Fruit fly (Drosophila melanogaster) whole organism, embryonic: ENCODE measurements around the gene SoxN.
A peak's percentile ranks its signal among the peaks of the same experiment; 100 is the strongest.

Experiments
- Blimp-1 ChIP-seq: fragments of 200-800 bp; sonication (Bioruptor generic); optimal IDR thresholded peaks from 3 replicates; lab custom pipeline; 2018; ENCODE audit warnings: missing biosample characterization, missing genetic modification characterization, mild to moderate bottlenecking, moderate library complexity, missing genetic modification reagents
- CG10267 ChIP-seq: fragments of 200-800 bp; sonication (Bioruptor generic); optimal IDR thresholded peaks from 2 replicates; lab custom pipeline; 2018; ENCODE audit warnings: missing biosample characterization, mild to moderate bottlenecking, missing genetic modification characterization, moderate library complexity
- CG11398 ChIP-seq: fragments of 200-800 bp; sonication (Bioruptor generic); optimal IDR thresholded peaks from 2 replicates; lab custom pipeline; 2016; ENCODE audit warnings: missing biosample characterization, missing genetic modification characterization
- CG13775 ChIP-seq: fragments of 200-800 bp; sonication (Bioruptor generic); optimal IDR thresholded peaks from 3 replicates; lab custom pipeline; 2017; ENCODE audit warnings: missing biosample characterization, mild to moderate bottlenecking, missing genetic modification characterization
- CG15011 ChIP-seq: fragments of 200-800 bp; sonication (Bioruptor generic); optimal IDR thresholded peaks from 3 replicates; lab custom pipeline; 2018; ENCODE audit warnings: missing biosample characterization, mild to moderate bottlenecking, missing genetic modification characterization
- CG15601 ChIP-seq: fragments of 200-800 bp; sonication (Bioruptor generic); optimal IDR thresholded peaks from 3 replicates; lab custom pipeline; 2019; ENCODE audit warnings: missing biosample characterization, mild to moderate bottlenecking, missing genetic modification characterization, moderate library complexity
- CG1602 ChIP-seq: fragments of 200-800 bp; sonication (Bioruptor generic); optimal IDR thresholded peaks from 3 replicates; lab custom pipeline; 2016; ENCODE audit warnings: missing biosample characterization, missing genetic modification characterization
- CG17186 ChIP-seq: fragments of 200-800 bp; sonication (Bioruptor generic); optimal IDR thresholded peaks from 3 replicates; lab custom pipeline; 2017; ENCODE audit warnings: missing biosample characterization, missing genetic modification reagents, missing genetic modification characterization
- CG1792 ChIP-seq: fragments of 200-800 bp; sonication (Bioruptor generic); optimal IDR thresholded peaks from 2 replicates; lab custom pipeline; 2016; ENCODE audit warnings: missing biosample characterization, missing genetic modification characterization
- CG18262 ChIP-seq: fragments of 200-800 bp; optimal IDR thresholded peaks from 3 replicates; lab custom pipeline; 2019; ENCODE audit warnings: missing biosample characterization, mild to moderate bottlenecking, missing genetic modification characterization, moderate library complexity
- CG18619 ChIP-seq: fragments of 200-800 bp; sonication (Bioruptor generic); optimal IDR thresholded peaks from 3 replicates; lab custom pipeline; 2017; ENCODE audit warnings: missing biosample characterization, mild to moderate bottlenecking, missing genetic modification characterization
- CG2712 ChIP-seq: fragments of 200-800 bp; optimal IDR thresholded peaks from 3 replicates; lab custom pipeline; 2019; ENCODE audit warnings: missing biosample characterization, mild to moderate bottlenecking, missing genetic modification characterization, moderate library complexity
- CG31365 ChIP-seq: fragments of 200-800 bp; sonication (Bioruptor generic); optimal IDR thresholded peaks from 2 replicates; lab custom pipeline; 2018; ENCODE audit warnings: missing biosample characterization, mild to moderate bottlenecking, missing genetic modification characterization
- CG3407 ChIP-seq: fragments of 200-800 bp; sonication (Bioruptor generic); optimal IDR thresholded peaks from 2 replicates; lab custom pipeline; 2018; ENCODE audit warnings: missing biosample characterization, mild to moderate bottlenecking, missing genetic modification characterization
- CG4282 ChIP-seq: fragments of 200-800 bp; sonication (Bioruptor generic); optimal IDR thresholded peaks from 2 replicates; lab custom pipeline; 2016; ENCODE audit warnings: missing biosample characterization, missing genetic modification characterization
- CG4360 ChIP-seq: fragments of 200-800 bp; sonication (Bioruptor generic); IDR thresholded peaks from 2 replicates; pipeline ENCODE4 v1.3.6; 2022; ENCODE audit warnings: missing biosample characterization, missing genetic modification characterization
- CG6254 ChIP-seq: fragments of 200-800 bp; sonication (Bioruptor generic); optimal IDR thresholded peaks from 3 replicates; lab custom pipeline; 2017; ENCODE audit warnings: mild to moderate bottlenecking, missing biosample characterization, missing genetic modification reagents, missing genetic modification characterization
- CG6854 ChIP-seq: fragments of 200-800 bp; sonication (Bioruptor generic); optimal IDR thresholded peaks from 3 replicates; lab custom pipeline; 2017; ENCODE audit warnings: missing biosample characterization, mild to moderate bottlenecking, missing genetic modification characterization
- CG7271 ChIP-seq: fragments of 200-800 bp; sonication (Bioruptor generic); optimal IDR thresholded peaks from 2 replicates; lab custom pipeline; 2018; ENCODE audit warnings: missing biosample characterization, mild to moderate bottlenecking, missing genetic modification characterization, moderate library complexity
- CG7928 ChIP-seq: fragments of 200-800 bp; sonication (Bioruptor generic); optimal IDR thresholded peaks from 2 replicates; lab custom pipeline; 2017; ENCODE audit warnings: missing biosample characterization, mild to moderate bottlenecking, missing genetic modification characterization
- Chrac-16 ChIP-seq: fragments of 200-800 bp; sonication (Bioruptor generic); optimal IDR thresholded peaks from 3 replicates; lab custom pipeline; 2016; ENCODE audit warnings: missing biosample characterization, missing genetic modification characterization
- CrebB ChIP-seq: fragments of 200-800 bp; sonication (Bioruptor generic); optimal IDR thresholded peaks from 3 replicates; lab custom pipeline; 2018; ENCODE audit warnings: missing biosample characterization, mild to moderate bottlenecking, missing genetic modification characterization
- Ets65A ChIP-seq: fragments of 200-800 bp; sonication (Bioruptor generic); peaks from one replicate; lab custom pipeline; 2016; ENCODE audit warnings: missing biosample characterization, missing genetic modification characterization
- Fer2 ChIP-seq: fragments of 200-800 bp; sonication (Bioruptor generic); optimal IDR thresholded peaks from 2 replicates; lab custom pipeline; 2018; ENCODE audit warnings: missing biosample characterization, mild to moderate bottlenecking, missing genetic modification characterization, moderate library complexity
- Gug ChIP-seq: fragments of 200-800 bp; sonication (Bioruptor generic); IDR thresholded peaks from 4 replicates; pipeline ENCODE4 v1.3.6; 2022; ENCODE audit warnings: missing biosample characterization, missing genetic modification characterization
- Hr39 ChIP-seq: fragments of >200 bp; optimal IDR thresholded peaks from 2 replicates; lab custom pipeline; 2017
- Hr78 ChIP-seq, 2 experiments: fragments of 200-800 bp in 1 of 2; fragments of >200 bp in 1 of 2; sonication (Bioruptor generic) in 1 of 2; optimal IDR thresholded peaks; 2 replicates each; lab custom pipeline; 2017 to 2019; ENCODE audit warnings: missing biosample characterization in 2 of 2, missing genetic modification characterization in 2 of 2, mild to moderate bottlenecking in 1 of 2, moderate library complexity in 1 of 2
- Kr ChIP-seq: fragments of 200-800 bp; sonication (Bioruptor generic); optimal IDR thresholded peaks from 2 replicates; lab custom pipeline; 2017; ENCODE audit warnings: missing biosample characterization, mild to moderate bottlenecking, missing genetic modification characterization
- MTF-1 ChIP-seq: fragments of 200-800 bp; sonication (Bioruptor generic); optimal IDR thresholded peaks from 2 replicates; lab custom pipeline; 2018; ENCODE audit warnings: missing biosample characterization, mild to moderate bottlenecking, missing genetic modification characterization, borderline replicate concordance
- Optix ChIP-seq: fragments of 200-800 bp; sonication (Bioruptor generic); IDR thresholded peaks from 3 replicates; pipeline ENCODE4 v1.3.6; 2022; ENCODE audit warnings: missing biosample characterization, missing genetic modification characterization
- Pdp1 ChIP-seq, 2 experiments: fragments of 200-800 bp; sonication (Bioruptor generic); optimal IDR thresholded peaks; 3 replicates each; lab custom pipeline; 2016; ENCODE audit warnings: missing biosample characterization in 2 of 2, missing genetic modification characterization in 2 of 2, mild to moderate bottlenecking in 1 of 2, moderate library complexity in 1 of 2
- Side ChIP-seq: fragments of 200-800 bp; sonication (Bioruptor generic); optimal IDR thresholded peaks from 2 replicates; lab custom pipeline; 2016; ENCODE audit warnings: missing biosample characterization, missing genetic modification characterization
- Xrp1 ChIP-seq: fragments of 200-800 bp; sonication (Bioruptor generic); IDR thresholded peaks from 2 replicates; pipeline ENCODE4 v1.3.6; 2022; ENCODE audit warnings: missing biosample characterization, missing genetic modification characterization
- YL-1 ChIP-seq: fragments of 200-800 bp; sonication (Bioruptor generic); optimal IDR thresholded peaks from 3 replicates; lab custom pipeline; 2017; ENCODE audit warnings: missing biosample characterization, mild to moderate bottlenecking, missing genetic modification characterization
- btn ChIP-seq: fragments of 200-800 bp; sonication (Bioruptor generic); optimal IDR thresholded peaks from 2 replicates; lab custom pipeline; 2016; ENCODE audit warnings: missing biosample characterization, missing genetic modification characterization
- cad ChIP-seq: fragments of >200 bp; optimal IDR thresholded peaks from 2 replicates; lab custom pipeline; 2017; ENCODE audit warnings: missing biosample characterization, missing genetic modification characterization
- cg ChIP-seq: fragments of 200-800 bp; sonication (Bioruptor generic); optimal IDR thresholded peaks from 3 replicates; lab custom pipeline; 2019; ENCODE audit warnings: missing biosample characterization, mild to moderate bottlenecking, missing genetic modification characterization, moderate library complexity
- crol ChIP-seq: fragments of 200-800 bp; sonication (Bioruptor generic); IDR thresholded peaks from 2 replicates; pipeline ENCODE4 v1.3.6; 2022; ENCODE audit warnings: missing biosample characterization, missing genetic modification characterization
- ewg ChIP-seq: fragments of 200-800 bp; sonication (Bioruptor generic); optimal IDR thresholded peaks from 3 replicates; lab custom pipeline; 2017; ENCODE audit warnings: mild to moderate bottlenecking, missing biosample characterization, missing genetic modification reagents, missing genetic modification characterization
- gem ChIP-seq: fragments of 200-800 bp; sonication (Bioruptor generic); optimal IDR thresholded peaks from 2 replicates; lab custom pipeline; 2019; ENCODE audit warnings: missing biosample characterization, mild to moderate bottlenecking, missing genetic modification characterization, moderate library complexity
- gsb-n ChIP-seq: fragments of 200-800 bp; sonication (Bioruptor generic); optimal IDR thresholded peaks from 3 replicates; lab custom pipeline; 2018; ENCODE audit warnings: missing biosample characterization, mild to moderate bottlenecking, missing genetic modification characterization
- pan ChIP-seq, 4 experiments: fragments of >200 bp in 3 of 4; fragments of 200-800 bp in 1 of 4; sonication (Bioruptor generic) in 1 of 4; optimal IDR thresholded peaks in 3 of 4; IDR thresholded peaks in 1 of 4; 2 replicates each; pipeline versions ENCODE4 v1.3.6 to Lab custom; 2017 to 2022; ENCODE audit warnings: missing biosample characterization in 2 of 4, missing genetic modification characterization in 2 of 4, mixed read lengths in 1 of 4
- peb ChIP-seq: fragments of 200-800 bp; sonication (Bioruptor generic); IDR thresholded peaks from 2 replicates; pipeline ENCODE4 v1.3.6; 2022; ENCODE audit warnings: missing biosample characterization, missing genetic modification characterization
- pnt ChIP-seq: fragments of 200-800 bp; sonication (Bioruptor generic); optimal IDR thresholded peaks from 3 replicates; lab custom pipeline; 2016; ENCODE audit warnings: missing biosample characterization, missing genetic modification characterization
- repo ChIP-seq: fragments of 200-800 bp; sonication (Bioruptor generic); optimal IDR thresholded peaks from 2 replicates; lab custom pipeline; 2016; ENCODE audit warnings: missing biosample characterization, missing genetic modification characterization
- schlank ChIP-seq: fragments of 200-800 bp; sonication (Bioruptor generic); optimal IDR thresholded peaks from 2 replicates; lab custom pipeline; 2018; ENCODE audit warnings: missing biosample characterization, mild to moderate bottlenecking, missing genetic modification characterization
- sens ChIP-seq: fragments of 200-800 bp; sonication (Bioruptor generic); peaks from one replicate; lab custom pipeline; 2016; ENCODE audit warnings: missing biosample characterization, missing genetic modification characterization
- twi ChIP-seq: fragments of 200-800 bp; optimal IDR thresholded peaks from 2 replicates; lab custom pipeline; 2019; ENCODE audit warnings: missing biosample characterization, mild to moderate bottlenecking, missing genetic modification characterization, moderate library complexity
- tx ChIP-seq: fragments of 200-800 bp; sonication (Bioruptor generic); optimal IDR thresholded peaks from 2 replicates; lab custom pipeline; 2016; ENCODE audit warnings: missing biosample characterization, missing genetic modification characterization
- vvl ChIP-seq: fragments of 200-800 bp; sonication (Bioruptor generic); IDR thresholded peaks from 2 replicates; pipeline ENCODE4 v1.3.6; 2022; ENCODE audit warnings: missing biosample characterization, missing genetic modification characterization

The SoxN gene

DNA sequence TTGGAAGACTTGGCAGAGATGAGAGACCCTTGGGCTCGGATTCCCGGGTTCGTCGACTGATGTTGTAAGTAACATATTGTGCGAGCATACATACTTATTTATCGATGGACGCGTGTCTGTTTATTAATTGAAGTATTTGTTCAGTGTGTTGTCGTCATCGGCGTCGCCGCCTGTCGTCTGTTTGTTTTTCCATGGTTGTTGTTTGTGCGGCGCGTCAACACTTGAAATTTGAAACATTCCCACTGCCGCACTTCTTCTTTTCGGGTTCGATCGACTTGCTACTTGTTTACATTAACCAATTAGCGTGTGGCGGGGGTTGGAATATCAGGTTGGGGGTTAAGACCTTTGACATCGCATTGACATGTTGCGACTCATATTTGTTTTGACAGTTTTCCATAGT, 26.8 kb downstream of the SoxN start (continued):
- peak; percentile 90 for TF ChIP-seq twi (tag; lab: Kevin White, UChicago)
- TF ChIP-seq CG4360 (GFP tag; lab: Robert Waterston, UW) = peak; percentile 76
- TF ChIP-seq Chrac-16 (GFP tag; lab: Kevin White, UChicago) = no peak
- no peak for TF ChIP-seq CG7928 (GFP tag; lab: Kevin White, UChicago)
- no peak for TF ChIP-seq CG1792 (GFP tag; lab: Kevin White, UChicago)
- peak; percentile 21 for TF ChIP-seq CG1602
- TF ChIP-seq CG18619 (GFP tag; lab: Kevin White, UChicago) = peak; percentile 72
- peak in 1 of 2 experiments; percentile 93 for TF ChIP-seq Hr78 (GFP tag; optimal IDR thresholded peaks at IDR 0.05; lab: Kevin White, UChicago)
- TF ChIP-seq CG31365 (tag; lab: Kevin White, UChicago) = peak; percentile 18
- peak; percentile 53 for TF ChIP-seq repo (GFP tag; lab: Kevin White, UChicago)
- peak; percentile 12 for TF ChIP-seq cg (GFP tag; lab: Kevin White, UChicago)
- TF ChIP-seq pnt (GFP tag; lab: Kevin White, UChicago) = peak; percentile 26
- peak; percentile 73 for TF ChIP-seq CrebB (tag; lab: Kevin White, UChicago)
- no peak for TF ChIP-seq Fer2
- peak; percentile 99 for TF ChIP-seq Kr (GFP tag; lab: Kevin White, UChicago)
- TF ChIP-seq gsb-n (tag; lab: Kevin White, UChicago) = peak; percentile 77
- TF ChIP-seq vvl = peak; percentile 27; the same call in 1 of the 2 replicates
- peak; percentile 77 for TF ChIP-seq CG2712 (tag; lab: Kevin White, UChicago)
- TF ChIP-seq sens (GFP tag; lab: Kevin White, UChicago) = peak; percentile 91
- 0 out of 2 replicates have a peak, but pooled peaks have one; percentile 20 for TF ChIP-seq crol (GFP tag; lab: Robert Waterston, UW)
- TF ChIP-seq Hr39 (lab: Kevin White, UChicago) = no peak
- TF ChIP-seq MTF-1 (GFP tag; lab: Kevin White, UChicago) = peak; percentile 85
- no peak for TF ChIP-seq peb (GFP tag; lab: Robert Waterston, UW)
- TF ChIP-seq CG15601 = peak; percentile 83
- TF ChIP-seq YL-1 (GFP tag; lab: Kevin White, UChicago) = peak; percentile 66
- peak; percentile 54 for TF ChIP-seq btn (GFP tag; lab: Kevin White, UChicago)
- TF ChIP-seq CG17186 (GFP tag; lab: Kevin White, UChicago) = peak; percentile 60
- TF ChIP-seq Gug (GFP tag; lab: Robert Waterston, UW) = no peak
- peak; percentile 54 for TF ChIP-seq schlank
- peak; percentile 64 for TF ChIP-seq CG7271
- peak; percentile 78 for TF ChIP-seq CG6254 (GFP tag; lab: Kevin White, UChicago)
- no peak for TF ChIP-seq pan (optimal IDR thresholded peaks at IDR 0.05; lab: Kevin White, UChicago)
- TF ChIP-seq pan (GFP tag; optimal IDR thresholded peaks at IDR 0.05 in 1 of 2, IDR thresholded peaks at IDR 0.05 in 1 of 2) = peak in 1 of 2 experiments; percentile 9
- peak; percentile 41 to 57 for TF ChIP-seq Pdp1 (GFP tag; optimal IDR thresholded peaks at IDR 0.05; lab: Kevin White, UChicago)
- peak; percentile 75 for TF ChIP-seq Ets65A (GFP tag; lab: Kevin White, UChicago)
- peak; percentile 53 for TF ChIP-seq CG10267 (tag; lab: Kevin White, UChicago)
- peak; percentile 56 for TF ChIP-seq gem (tag; lab: Kevin White, UChicago)
- TF ChIP-seq ewg (GFP tag; lab: Kevin White, UChicago) = peak; percentile 25
- TF ChIP-seq Xrp1 (GFP tag; lab: Robert Waterston, UW) = peak; percentile 86
- peak; percentile 64 for TF ChIP-seq Side (GFP tag; lab: Kevin White, UChicago)
- no peak for TF ChIP-seq tx (GFP tag; lab: Kevin White, UChicago)
- peak; percentile 53 for TF ChIP-seq Blimp-1 (GFP tag; lab: Kevin White, UChicago)
- peak; percentile 83 for TF ChIP-seq CG3407 (GFP tag; lab: Kevin White, UChicago)
- 0 out of 3 replicates have a peak, but pooled peaks have one; percentile 34 for TF ChIP-seq Optix
- peak; percentile 67 for TF ChIP-seq CG15011
- TF ChIP-seq CG4282 = no peak
- peak; percentile 72 for TF ChIP-seq CG18262 (tag; lab: Kevin White, UChicago)
- peak; percentile 55 for TF ChIP-seq CG11398 (GFP tag; lab: Kevin White, UChicago)
- peak; percentile 38 for TF ChIP-seq CG13775 (GFP tag; lab: Kevin White, UChicago)
- no peak for TF ChIP-seq cad (GFP tag; lab: Kevin White, UChicago)
- peak; percentile 32 for TF ChIP-seq CG6854
